Fruit fly (Drosophila melanogaster): ENCODE results near the gene Gss1.

DNA sequence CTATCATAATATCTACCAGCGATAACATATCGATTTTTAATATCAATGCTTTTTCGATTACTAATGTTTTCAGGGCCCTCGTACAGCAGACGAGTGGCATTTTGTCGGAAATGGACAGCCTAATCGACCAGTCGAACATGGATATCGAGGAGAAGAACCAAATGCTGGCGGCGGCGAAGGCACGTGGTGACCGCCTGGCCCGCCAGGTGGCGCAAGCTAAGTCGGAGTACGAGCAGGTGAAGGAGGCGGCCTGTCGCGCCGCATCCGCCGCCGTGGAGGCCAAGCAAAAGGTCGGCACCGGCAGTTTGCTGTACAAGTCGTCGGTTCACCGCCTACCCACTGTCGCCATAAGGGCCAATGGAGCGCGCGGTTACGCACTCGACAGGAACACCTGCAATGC lies 4.8 kb upstream of the Gss1 start:
- TF ChIP-seq CG8478 (optimal IDR thresholded peaks at IDR 0.05) (no peak), CTCF (optimal IDR thresholded peaks at IDR 0.05) (peak; percentile 84 to 87)

Measured in S2 (cell line).